Fruit fly (Drosophila melanogaster) whole organism, prepupa: Measurements from ENCODE around the gene CG32568.

Experiments used
- CG10631 ChIP-seq: fragments of 200-800 bp; sonication (Bioruptor generic); optimal IDR thresholded peaks from 2 replicates; lab custom pipeline; 2016; ENCODE audit warnings: missing biosample characterization, missing genetic modification characterization
- CG10669 ChIP-seq: fragments of 200-800 bp; sonication (Bioruptor generic); optimal IDR thresholded peaks from 3 replicates; lab custom pipeline; 2018; ENCODE audit warnings: missing biosample characterization, mild to moderate bottlenecking, missing genetic modification characterization, moderate library complexity
- CG11294 ChIP-seq: fragments of 200-800 bp; sonication (Bioruptor generic); IDR thresholded peaks from 2 replicates; pipeline ENCODE4 v1.3.6; 2022; ENCODE audit warnings: missing biosample characterization, missing genetic modification characterization
- CG11762 ChIP-seq: fragments of 200-800 bp; sonication (Bioruptor generic); optimal IDR thresholded peaks from 3 replicates; lab custom pipeline; 2016; ENCODE audit warnings: missing biosample characterization, missing genetic modification characterization; ENCODE audit not compliant: insufficient read depth
- CG11902 ChIP-seq: fragments of 200-800 bp; sonication (Bioruptor generic); optimal IDR thresholded peaks from 3 replicates; lab custom pipeline; 2016; ENCODE audit warnings: missing biosample characterization, missing genetic modification characterization
- CG3032 ChIP-seq: fragments of 200-800 bp; optimal IDR thresholded peaks from 2 replicates; lab custom pipeline; 2019; ENCODE audit warnings: missing biosample characterization, mild to moderate bottlenecking, missing genetic modification characterization, moderate library complexity
- CG31627 ChIP-seq: fragments of 200-800 bp; sonication (Bioruptor generic); optimal IDR thresholded peaks from 3 replicates; lab custom pipeline; 2016; ENCODE audit warnings: missing biosample characterization, missing genetic modification characterization
- CG32006 ChIP-seq: fragments of 200-800 bp; sonication (Bioruptor generic); optimal IDR thresholded peaks from 3 replicates; lab custom pipeline; 2017; ENCODE audit warnings: missing biosample characterization, mild to moderate bottlenecking, missing genetic modification characterization
- CG34406 ChIP-seq: fragments of 200-800 bp; sonication (Bioruptor generic); optimal IDR thresholded peaks from 3 replicates; lab custom pipeline; 2016; ENCODE audit warnings: missing biosample characterization, missing genetic modification characterization
- CG3919 ChIP-seq: fragments of 200-800 bp; sonication (Bioruptor generic); optimal IDR thresholded peaks from 3 replicates; lab custom pipeline; 2016; ENCODE audit warnings: missing biosample characterization, missing genetic modification characterization
- CG4318 ChIP-seq: fragments of 200-800 bp; sonication (Bioruptor generic); optimal IDR thresholded peaks from 3 replicates; lab custom pipeline; 2017; ENCODE audit warnings: missing biosample characterization, mild to moderate bottlenecking, missing genetic modification characterization
- CG6163 ChIP-seq: fragments of 200-800 bp; sonication (Bioruptor generic); IDR thresholded peaks from 3 replicates; pipeline ENCODE4 v1.3.6; 2022; ENCODE audit warnings: missing biosample characterization, missing genetic modification characterization
- CG6854 ChIP-seq: fragments of 200-800 bp; sonication (Bioruptor generic); optimal IDR thresholded peaks from 2 replicates; lab custom pipeline; 2017; ENCODE audit warnings: missing biosample characterization, mild to moderate bottlenecking, missing genetic modification characterization
- CG7368 ChIP-seq: fragments of 200-800 bp; sonication (Bioruptor generic); optimal IDR thresholded peaks from 3 replicates; lab custom pipeline; 2016; ENCODE audit warnings: missing biosample characterization, missing genetic modification characterization
- CG8319 ChIP-seq: fragments of 200-800 bp; sonication (Bioruptor generic); optimal IDR thresholded peaks from 3 replicates; lab custom pipeline; 2016; ENCODE audit warnings: missing biosample characterization, missing genetic modification characterization
- Eip75B ChIP-seq: fragments of 200-800 bp; sonication (Bioruptor generic); optimal IDR thresholded peaks from 3 replicates; lab custom pipeline; 2016; ENCODE audit warnings: missing biosample characterization, missing genetic modification characterization
- Eip78C ChIP-seq: fragments of 200-800 bp; sonication (Bioruptor generic); peaks from one replicate; lab custom pipeline; 2016; ENCODE audit warnings: missing biosample characterization, missing genetic modification characterization
- Eip93F ChIP-seq: fragments of 200-800 bp; sonication (Bioruptor generic); optimal IDR thresholded peaks from 2 replicates; lab custom pipeline; 2016; ENCODE audit warnings: missing biosample characterization, mild to moderate bottlenecking, missing genetic modification characterization
- Ets21C ChIP-seq: fragments of 200-800 bp; sonication (Bioruptor generic); optimal IDR thresholded peaks from 3 replicates; lab custom pipeline; 2016; ENCODE audit warnings: missing biosample characterization, missing genetic modification characterization
- Ets96B ChIP-seq: fragments of 200-800 bp; optimal IDR thresholded peaks from 2 replicates; lab custom pipeline; 2019; ENCODE audit warnings: missing biosample characterization, mild to moderate bottlenecking, missing genetic modification characterization, moderate library complexity
- Gug ChIP-seq: fragments of 200-800 bp; sonication (Bioruptor generic); IDR thresholded peaks from 2 replicates; pipeline ENCODE4 v1.3.6; 2022; ENCODE audit warnings: missing biosample characterization, missing genetic modification characterization
- Hr38 ChIP-seq: sonication (Bioruptor generic); optimal IDR thresholded peaks from 2 replicates; lab custom pipeline; 2016; ENCODE audit warnings: missing biosample characterization, missing genetic modification characterization
- Hr39 ChIP-seq: fragments of 200-800 bp; sonication (Bioruptor generic); optimal IDR thresholded peaks from 2 replicates; lab custom pipeline; 2016; ENCODE audit warnings: missing biosample characterization, missing genetic modification characterization
- Hr4 ChIP-seq: fragments of 200-800 bp; sonication (Bioruptor generic); optimal IDR thresholded peaks from 3 replicates; lab custom pipeline; 2016; ENCODE audit warnings: missing biosample characterization, missing genetic modification characterization
- Lpt ChIP-seq: fragments of 200-800 bp; sonication (Bioruptor generic); optimal IDR thresholded peaks from 3 replicates; lab custom pipeline; 2016; ENCODE audit warnings: missing biosample characterization, missing genetic modification characterization
- Met ChIP-seq: fragments of 200-800 bp; sonication (Bioruptor generic); optimal IDR thresholded peaks from 3 replicates; lab custom pipeline; 2016; ENCODE audit warnings: missing biosample characterization, missing genetic modification characterization
- OdsH ChIP-seq: fragments of 200-800 bp; sonication (Bioruptor generic); optimal IDR thresholded peaks from 3 replicates; lab custom pipeline; 2016; ENCODE audit warnings: missing biosample characterization, missing genetic modification characterization
- Smox ChIP-seq: fragments of 200-800 bp; sonication (Bioruptor generic); optimal IDR thresholded peaks from 3 replicates; lab custom pipeline; 2016; ENCODE audit warnings: missing biosample characterization, missing genetic modification characterization
- Sox102F ChIP-seq: fragments of 200-800 bp; sonication (Bioruptor generic); optimal IDR thresholded peaks from 2 replicates; lab custom pipeline; 2016; ENCODE audit warnings: missing biosample characterization, mild to moderate bottlenecking, missing genetic modification characterization
- Sox14 ChIP-seq: fragments of 200-800 bp; sonication (Bioruptor generic); optimal IDR thresholded peaks from 3 replicates; lab custom pipeline; 2016; ENCODE audit warnings: missing biosample characterization, missing genetic modification characterization
- Sox15 ChIP-seq: fragments of 200-800 bp; sonication (Bioruptor generic); optimal IDR thresholded peaks from 3 replicates; lab custom pipeline; 2016; ENCODE audit warnings: missing biosample characterization, missing genetic modification characterization
- acj6 ChIP-seq: fragments of 200-800 bp; sonication (Bioruptor generic); optimal IDR thresholded peaks from 3 replicates; lab custom pipeline; 2016; ENCODE audit warnings: missing biosample characterization, missing genetic modification characterization
- cyc ChIP-seq: fragments of 200-800 bp; sonication (Bioruptor generic); optimal IDR thresholded peaks from 3 replicates; lab custom pipeline; 2016; ENCODE audit warnings: missing biosample characterization, missing genetic modification characterization
- dac ChIP-seq: fragments of 200-800 bp; sonication (Bioruptor generic); optimal IDR thresholded peaks from 2 replicates; lab custom pipeline; 2017; ENCODE audit warnings: missing biosample characterization, mild to moderate bottlenecking, missing genetic modification characterization
- dsx ChIP-seq: fragments of 200-800 bp; optimal IDR thresholded peaks from 3 replicates; lab custom pipeline; 2019; ENCODE audit warnings: missing biosample characterization, mild to moderate bottlenecking, missing genetic modification characterization, moderate library complexity; ENCODE audit not compliant: poor library complexity, severe bottlenecking
- eg ChIP-seq: fragments of 200-800 bp; sonication (Bioruptor generic); IDR thresholded peaks from 3 replicates; pipeline ENCODE4 v1.3.6; 2022; ENCODE audit warnings: missing biosample characterization, missing genetic modification characterization
- fd59A ChIP-seq: fragments of 200-800 bp; sonication (Bioruptor generic); optimal IDR thresholded peaks from 2 replicates; lab custom pipeline; 2017; ENCODE audit warnings: missing biosample characterization, mild to moderate bottlenecking, missing genetic modification characterization, missing genetic modification reagents
- fd85E ChIP-seq: fragments of 200-800 bp; sonication (Bioruptor generic); optimal IDR thresholded peaks from 3 replicates; lab custom pipeline; 2016; ENCODE audit warnings: missing biosample characterization, missing genetic modification characterization
- fkh ChIP-seq: fragments of 200-800 bp; sonication (Bioruptor generic); optimal IDR thresholded peaks from 3 replicates; lab custom pipeline; 2017; ENCODE audit warnings: missing biosample characterization, mild to moderate bottlenecking, missing genetic modification characterization, moderate library complexity
- lz ChIP-seq: fragments of 200-800 bp; sonication (Bioruptor generic); optimal IDR thresholded peaks from 3 replicates; lab custom pipeline; 2016; ENCODE audit warnings: missing biosample characterization, missing genetic modification characterization
- net ChIP-seq: fragments of 200-800 bp; sonication (Bioruptor generic); optimal IDR thresholded peaks from 3 replicates; lab custom pipeline; 2016; ENCODE audit warnings: missing biosample characterization, missing genetic modification characterization
- pdm3 ChIP-seq: fragments of 200-800 bp; sonication (Bioruptor generic); optimal IDR thresholded peaks from 3 replicates; lab custom pipeline; 2016; ENCODE audit warnings: missing biosample characterization, missing genetic modification characterization
- spab ChIP-seq: fragments of 200-800 bp; sonication (Bioruptor generic); optimal IDR thresholded peaks from 2 replicates; lab custom pipeline; 2017; ENCODE audit warnings: missing biosample characterization, mild to moderate bottlenecking, missing genetic modification characterization, missing genetic modification reagents
- ss ChIP-seq, 2 experiments: fragments of 200-800 bp; sonication (Bioruptor generic); optimal IDR thresholded peaks; 2 replicates in 1 of 2; 3 replicates in 1 of 2; lab custom pipeline; 2017 to 2018; ENCODE audit warnings: mild to moderate bottlenecking in 2 of 2, missing biosample characterization in 2 of 2, missing genetic modification characterization in 2 of 2, moderate library complexity in 1 of 2
- svp ChIP-seq: fragments of 200-800 bp; sonication (Bioruptor generic); peaks from one replicate; lab custom pipeline; 2016; ENCODE audit warnings: missing biosample characterization, missing genetic modification characterization
- topi ChIP-seq: fragments of 200-800 bp; sonication (Bioruptor generic); optimal IDR thresholded peaks from 3 replicates; lab custom pipeline; 2016; ENCODE audit warnings: missing biosample characterization, missing genetic modification characterization

CG32568 gene

dm6 chrX:16750712-16751578 lies 10.2 kb downstream of the CG32568 start (continued):
- TF ChIP-seq eg (GFP tag; lab: Robert Waterston, UW) (peak; percentile 88), CG10669 (GFP tag; lab: Kevin White, UChicago) (peak; percentile 82), CG34406 (GFP tag; lab: Kevin White, UChicago) (peak; percentile 88), Lpt (GFP tag; lab: Kevin White, UChicago) (peak; percentile 91), Sox102F (GFP tag; lab: Kevin White, UChicago) (peak; percentile 88), fkh (GFP tag; lab: Kevin White, UChicago) (peak; percentile 1), Ets21C (GFP tag; lab: Kevin White, UChicago) (peak; percentile 60), CG3919 (peak; percentile 84), Hr39 (GFP tag; lab: Kevin White, UChicago) (peak; percentile 61), dac (GFP tag; lab: Kevin White, UChicago) (peak; percentile 80)
- TF ChIP-seq, all 60 proteins: peak for 59

- peak; percentile 58; the same call in 2 of the 3 replicates for TF ChIP-seq eg (GFP tag; lab: Robert Waterston, UW)
- peak; percentile 67 for TF ChIP-seq Ets21C (GFP tag; lab: Kevin White, UChicago)
- TF ChIP-seq Met (GFP tag; lab: Kevin White, UChicago): peak; percentile 68
- TF ChIP-seq Hr38 (GFP tag; lab: Kevin White, UChicago): no peak
- no peak for TF ChIP-seq fd85E (GFP tag; lab: Kevin White, UChicago)
- peak; percentile 27; the same call in 1 of the 2 replicates for TF ChIP-seq Gug (GFP tag; lab: Robert Waterston, UW)
- no peak for TF ChIP-seq fd59A
- peak; percentile 60 for TF ChIP-seq Smox (GFP tag; lab: Kevin White, UChicago)
- TF ChIP-seq CG31627: peak; percentile 80
- peak; percentile 55 for TF ChIP-seq CG10631 (GFP tag; lab: Kevin White, UChicago)
- no peak for TF ChIP-seq fkh (GFP tag; lab: Kevin White, UChicago)
- peak; percentile 43 for TF ChIP-seq CG3919
- peak; percentile 81 for TF ChIP-seq lz
- peak; percentile 40 for TF ChIP-seq CG6854 (GFP tag; lab: Kevin White, UChicago)
- peak; percentile 35 for TF ChIP-seq CG7368 (GFP tag; lab: Kevin White, UChicago)
- TF ChIP-seq acj6 (GFP tag; lab: Kevin White, UChicago): peak; percentile 56
- peak; percentile 15 for TF ChIP-seq CG32006
- TF ChIP-seq Sox14 (GFP tag; lab: Kevin White, UChicago): peak; percentile 68
- peak; percentile 60 for TF ChIP-seq Eip75B (GFP tag; lab: Kevin White, UChicago)
- no peak for TF ChIP-seq Ets96B (tag; lab: Kevin White, UChicago)
- 0 out of 2 replicates have a peak, but pooled peaks have one; percentile 21 for TF ChIP-seq CG11294 (GFP tag; lab: Robert Waterston, UW)
- peak; percentile 39 for TF ChIP-seq Sox15 (GFP tag; lab: Kevin White, UChicago)
- TF ChIP-seq pdm3 (GFP tag; lab: Kevin White, UChicago): peak; percentile 67
- TF ChIP-seq net: peak; percentile 1
- TF ChIP-seq Eip93F (GFP tag; lab: Kevin White, UChicago): no peak
- TF ChIP-seq topi (GFP tag; lab: Kevin White, UChicago): peak; percentile 49
- TF ChIP-seq CG3032 (tag; lab: Kevin White, UChicago): peak; percentile 37
- TF ChIP-seq Lpt (GFP tag; lab: Kevin White, UChicago): peak; percentile 5
- peak; percentile 83 for TF ChIP-seq Eip78C (GFP tag; lab: Kevin White, UChicago)
- peak; percentile 80 for TF ChIP-seq svp (GFP tag; lab: Kevin White, UChicago)
- no peak for TF ChIP-seq CG11762
- TF ChIP-seq CG8319 (GFP tag; lab: Kevin White, UChicago): peak; percentile 17
- TF ChIP-seq Hr39 (GFP tag; lab: Kevin White, UChicago): peak; percentile 81
- no peak for TF ChIP-seq CG4318 (GFP tag; lab: Kevin White, UChicago)
- no peak for TF ChIP-seq Hr4 (GFP tag; lab: Kevin White, UChicago)
- peak; percentile 32 for TF ChIP-seq Sox102F (GFP tag; lab: Kevin White, UChicago)
- peak; percentile 60 for TF ChIP-seq OdsH (GFP tag; lab: Kevin White, UChicago)
- TF ChIP-seq CG6163 (GFP tag; lab: Robert Waterston, UW): peak; percentile 78
- TF ChIP-seq cyc (GFP tag; lab: Kevin White, UChicago): peak; percentile 62
- TF ChIP-seq CG11902 (GFP tag; lab: Kevin White, UChicago): peak; percentile 27
- no peak for TF ChIP-seq spab (GFP tag; lab: Kevin White, UChicago)
- TF ChIP-seq CG10669 (GFP tag; lab: Kevin White, UChicago): no peak
- no peak for TF ChIP-seq dsx (GFP tag; lab: Kevin White, UChicago)
- TF ChIP-seq ss (GFP tag; optimal IDR thresholded peaks at IDR 0.05; lab: Kevin White, UChicago): peak in 1 of 2 experiments; percentile 35
Measured at dm6 chrX:16751579-16752156, 11.0 kb downstream of the CG32568 start, which contains the start of gene goe. goe (minus strand) TSS chrX:16751910.
